Fruit fly (Drosophila melanogaster) whole organism, larva: ENCODE measurements around the gene Rpn10.

Experiments used
- noc ChIP-seq: fragments of 200-800 bp; sonication (Bioruptor generic); optimal IDR thresholded peaks from 3 replicates; lab custom pipeline; 2019; ENCODE audit warnings: missing biosample characterization, mild to moderate bottlenecking, missing genetic modification characterization, moderate library complexity

The Rpn10 gene

dm6 chr3L:21568848-21569372, 32.1 kb downstream of the Rpn10 start, which contains the start of the genes CRIF and SMC5:
Gene CRIF (minus strand): TSS chr3L:21568898.
Gene SMC5 (plus strand): TSS chr3L:21569176.
- no peak for TF ChIP-seq noc (tag; lab: Kevin White, UChicago)

dm6 chr3L:21573831-21574230, 37.0 kb downstream of the Rpn10 start, which contains the start of gene EMC10:
Gene EMC10 (plus strand): TSS chr3L:21574131.
- TF ChIP-seq noc (tag; lab: Kevin White, UChicago) = no peak

dm6 chr3L:21574296-21574745, 37.5 kb downstream of the Rpn10 start:
- no peak for TF ChIP-seq noc (tag; lab: Kevin White, UChicago)

- TF ChIP-seq noc (tag; lab: Kevin White, UChicago) = no peak
Measured at dm6 chr3L:21581984-21582383, 45.2 kb downstream of the Rpn10 start.

- TF ChIP-seq noc (tag; lab: Kevin White, UChicago) = no peak
Measured at dm6 chr3L:21584683-21585082, 47.9 kb downstream of the Rpn10 start.

dm6 chr3L:21585397-21585796, 48.6 kb downstream of the Rpn10 start:
- TF ChIP-seq noc (tag; lab: Kevin White, UChicago) = no peak

- TF ChIP-seq noc (tag; lab: Kevin White, UChicago) = no peak
Measured at dm6 chr3L:21586528-21586927, 49.7 kb downstream of the Rpn10 start, which contains the start of gene TfAP-2. Gene TfAP-2 (plus strand): TSS chr3L:21586828.
